Fruit fly (Drosophila melanogaster) whole organism, embryonic: Measurements from ENCODE around the gene RpS14a.

Source experiments
- Abd-B ChIP-seq: fragments of 200-800 bp; sonication (Bioruptor generic); optimal IDR thresholded peaks from 2 replicates; lab custom pipeline; 2018; ENCODE audit warnings: missing biosample characterization, mild to moderate bottlenecking, missing genetic modification characterization, moderate library complexity
- Adf1 ChIP-seq: fragments of 200-800 bp; sonication (Bioruptor generic); IDR thresholded peaks from 2 replicates; pipeline ENCODE4 v1.3.6; 2022; ENCODE audit warnings: missing biosample characterization, missing genetic modification characterization
- Antp ChIP-seq: fragments of 200-800 bp; sonication (Bioruptor generic); optimal IDR thresholded peaks from 3 replicates; lab custom pipeline; 2016; ENCODE audit warnings: missing biosample characterization, missing genetic modification characterization
- Awh ChIP-seq: fragments of 200-800 bp; sonication (Bioruptor generic); IDR thresholded peaks from 2 replicates; pipeline ENCODE4, ENCODE4 v1.3.6; 2022; ENCODE audit warnings: missing biosample characterization, missing genetic modification characterization
- C15 ChIP-seq: fragments of 200-800 bp; sonication (Bioruptor generic); IDR thresholded peaks from 3 replicates; pipeline ENCODE4 v1.3.6; 2022; ENCODE audit warnings: missing biosample characterization, missing genetic modification characterization
- CG10366 ChIP-seq: fragments of 200-800 bp; sonication (Bioruptor generic); IDR thresholded peaks from 2 replicates; pipeline ENCODE4 v1.3.6; 2022; ENCODE audit warnings: missing biosample characterization, missing genetic modification characterization
- CG10431 ChIP-seq: fragments of 200-800 bp; sonication (Bioruptor generic); optimal IDR thresholded peaks from 3 replicates; lab custom pipeline; 2018; ENCODE audit warnings: missing biosample characterization, mild to moderate bottlenecking, missing genetic modification characterization
- CG10565 ChIP-seq: fragments of 200-800 bp; sonication (Bioruptor generic); optimal IDR thresholded peaks from 3 replicates; lab custom pipeline; 2016; ENCODE audit warnings: missing biosample characterization, mild to moderate bottlenecking, missing genetic modification characterization
- CG10959 ChIP-seq: fragments of 200-800 bp; sonication (Bioruptor generic); IDR thresholded peaks from 2 replicates; pipeline ENCODE4 v1.3.6; 2022; ENCODE audit warnings: missing biosample characterization, missing genetic modification characterization
- CG11247 ChIP-seq: fragments of 200-800 bp; sonication (Bioruptor generic); IDR thresholded peaks from 2 replicates; pipeline ENCODE4 v1.3.6; 2022; ENCODE audit warnings: missing biosample characterization, missing genetic modification characterization
- CG12219 ChIP-seq: fragments of 200-800 bp; sonication (Bioruptor generic); optimal IDR thresholded peaks from 3 replicates; lab custom pipeline; 2018; ENCODE audit warnings: missing biosample characterization, mild to moderate bottlenecking, missing genetic modification characterization
- CG12299 ChIP-seq: fragments of 200-800 bp; sonication (Bioruptor generic); optimal IDR thresholded peaks from 2 replicates; lab custom pipeline; 2018; ENCODE audit warnings: missing biosample characterization, mild to moderate bottlenecking, missing genetic modification characterization
- CG14667 ChIP-seq: fragments of 200-800 bp; sonication (Bioruptor generic); IDR thresholded peaks from 2 replicates; pipeline ENCODE4 v1.3.6; 2022; ENCODE audit warnings: missing biosample characterization, missing genetic modification characterization
- CG15011 ChIP-seq: fragments of 200-800 bp; sonication (Bioruptor generic); optimal IDR thresholded peaks from 3 replicates; lab custom pipeline; 2018; ENCODE audit warnings: missing biosample characterization, mild to moderate bottlenecking, missing genetic modification characterization
- CG1603 ChIP-seq: fragments of 200-800 bp; sonication (Bioruptor generic); optimal IDR thresholded peaks from 2 replicates; lab custom pipeline; 2019; ENCODE audit warnings: missing biosample characterization, mild to moderate bottlenecking, missing genetic modification characterization, moderate library complexity
- CG17568 ChIP-seq: fragments of 200-800 bp; sonication (Bioruptor generic); optimal IDR thresholded peaks from 2 replicates; lab custom pipeline; 2018; ENCODE audit warnings: missing biosample characterization, mild to moderate bottlenecking, missing genetic modification characterization, moderate library complexity
- CG33557 ChIP-seq: fragments of 200-800 bp; sonication (Bioruptor generic); optimal IDR thresholded peaks from 2 replicates; lab custom pipeline; 2019; ENCODE audit warnings: missing biosample characterization, mild to moderate bottlenecking, missing genetic modification characterization, moderate library complexity
- CG3995 ChIP-seq: fragments of 200-800 bp; sonication (Bioruptor generic); optimal IDR thresholded peaks from 3 replicates; lab custom pipeline; 2016; ENCODE audit warnings: missing biosample characterization, missing genetic modification characterization
- CG6765 ChIP-seq: fragments of 200-800 bp; sonication (Bioruptor generic); optimal IDR thresholded peaks from 3 replicates; lab custom pipeline; 2017; ENCODE audit warnings: missing biosample characterization, mild to moderate bottlenecking, missing genetic modification characterization
- CG7745 ChIP-seq: fragments of 200-800 bp; sonication (Bioruptor generic); optimal IDR thresholded peaks from 2 replicates; lab custom pipeline; 2018; ENCODE audit warnings: missing biosample characterization, mild to moderate bottlenecking, missing genetic modification characterization, moderate library complexity
- CG9609 ChIP-seq: fragments of 200-800 bp; sonication (Bioruptor generic); optimal IDR thresholded peaks from 3 replicates; lab custom pipeline; 2016; ENCODE audit warnings: missing biosample characterization, missing genetic modification characterization
- D19A ChIP-seq: fragments of 200-800 bp; optimal IDR thresholded peaks from 3 replicates; lab custom pipeline; 2019; ENCODE audit warnings: missing biosample characterization, mild to moderate bottlenecking, missing genetic modification characterization, moderate library complexity
- Deaf1 ChIP-seq: fragments of 200-800 bp; optimal IDR thresholded peaks from 3 replicates; lab custom pipeline; 2019; ENCODE audit warnings: missing biosample characterization, mild to moderate bottlenecking, missing genetic modification characterization, moderate library complexity
- Dll ChIP-seq: fragments of 200-800 bp; sonication (Bioruptor generic); IDR thresholded peaks from 4 replicates; pipeline ENCODE4 v1.3.6; 2022; ENCODE audit warnings: missing biosample characterization, missing genetic modification characterization; ENCODE audit not compliant: partially characterized antibody
- Eip74EF ChIP-seq, 2 experiments: fragments of 200-800 bp in 1 of 2; fragments of >200 bp in 1 of 2; sonication (Bioruptor generic) in 1 of 2; optimal IDR thresholded peaks; 2 replicates each; lab custom pipeline; 2017 to 2019; ENCODE audit warnings: missing biosample characterization in 2 of 2, missing genetic modification characterization in 2 of 2, mild to moderate bottlenecking in 1 of 2, moderate library complexity in 1 of 2
- HLH4C ChIP-seq: fragments of 200-800 bp; sonication (Bioruptor generic); IDR thresholded peaks from 3 replicates; pipeline ENCODE4 v1.3.6; 2022; ENCODE audit warnings: missing biosample characterization, missing genetic modification characterization; ENCODE audit not compliant: partially characterized antibody
- MTF-1 ChIP-seq: fragments of 200-800 bp; sonication (Bioruptor generic); optimal IDR thresholded peaks from 2 replicates; lab custom pipeline; 2018; ENCODE audit warnings: missing biosample characterization, mild to moderate bottlenecking, missing genetic modification characterization, borderline replicate concordance
- NK7.1 ChIP-seq: fragments of 200-800 bp; sonication (Bioruptor generic); optimal IDR thresholded peaks from 3 replicates; lab custom pipeline; 2016; ENCODE audit warnings: missing biosample characterization, missing genetic modification characterization
- Opbp ChIP-seq: fragments of 200-800 bp; sonication (Bioruptor generic); IDR thresholded peaks from 3 replicates; pipeline ENCODE4 v1.3.6; 2022; ENCODE audit warnings: missing biosample characterization, missing genetic modification characterization; ENCODE audit not compliant: partially characterized antibody
- Ravus ChIP-seq: fragments of 200-800 bp; sonication (Bioruptor generic); IDR thresholded peaks from 2 replicates; pipeline ENCODE4 v1.3.6; 2022; ENCODE audit warnings: missing biosample characterization, missing genetic modification characterization
- TFAM ChIP-seq: fragments of 200-800 bp; sonication (Bioruptor generic); optimal IDR thresholded peaks from 2 replicates; lab custom pipeline; 2017; ENCODE audit warnings: missing biosample characterization, missing genetic modification characterization, inconsistent platforms
- al ChIP-seq: fragments of 200-800 bp; sonication (Bioruptor generic); IDR thresholded peaks from 2 replicates; pipeline ENCODE4 v1.3.6; 2022; ENCODE audit warnings: missing biosample characterization, missing genetic modification characterization
- ash1 ChIP-seq: fragments of 200-800 bp; sonication (Bioruptor generic); optimal IDR thresholded peaks from 2 replicates; lab custom pipeline; 2018; ENCODE audit warnings: missing biosample characterization, mild to moderate bottlenecking, missing genetic modification characterization
- corto ChIP-seq: fragments of 200-800 bp; sonication (Bioruptor generic); optimal IDR thresholded peaks from 2 replicates; lab custom pipeline; 2016; ENCODE audit warnings: missing biosample characterization, mild to moderate bottlenecking, missing genetic modification characterization, moderate library complexity
- crol ChIP-seq: fragments of 200-800 bp; sonication (Bioruptor generic); IDR thresholded peaks from 2 replicates; pipeline ENCODE4 v1.3.6; 2022; ENCODE audit warnings: missing biosample characterization, missing genetic modification characterization
- dan ChIP-seq: fragments of 200-800 bp; sonication (Bioruptor generic); IDR thresholded peaks from 2 replicates; pipeline ENCODE4 v1.3.6; 2022; ENCODE audit warnings: missing biosample characterization, missing genetic modification characterization
- ems ChIP-seq: fragments of 200-800 bp; sonication (Bioruptor generic); optimal IDR thresholded peaks from 3 replicates; lab custom pipeline; 2016; ENCODE audit warnings: missing biosample characterization, missing genetic modification characterization
- ftz-f1 ChIP-seq: fragments of 200-800 bp; sonication (Bioruptor generic); optimal IDR thresholded peaks from 2 replicates; lab custom pipeline; 2016; ENCODE audit warnings: missing biosample characterization, missing genetic modification characterization
- h ChIP-seq: fragments of >200 bp; optimal IDR thresholded peaks from 2 replicates; lab custom pipeline; 2017
- her ChIP-seq: fragments of 200-800 bp; sonication (Bioruptor generic); optimal IDR thresholded peaks from 2 replicates; lab custom pipeline; 2016; ENCODE audit warnings: missing biosample characterization, missing genetic modification characterization
- knrl ChIP-seq: fragments of 200-800 bp; sonication (Bioruptor generic); IDR thresholded peaks from 3 replicates; pipeline ENCODE4 v1.3.6; 2022; ENCODE audit warnings: missing biosample characterization, missing genetic modification characterization; ENCODE audit not compliant: partially characterized antibody
- nau ChIP-seq: fragments of 200-800 bp; sonication (Bioruptor generic); optimal IDR thresholded peaks from 3 replicates; lab custom pipeline; 2017; ENCODE audit warnings: missing biosample characterization, mild to moderate bottlenecking, missing genetic modification characterization, missing genetic modification reagents
- nom ChIP-seq: fragments of 200-800 bp; sonication (Bioruptor generic); optimal IDR thresholded peaks from 2 replicates; lab custom pipeline; 2017; ENCODE audit warnings: missing biosample characterization, missing genetic modification characterization, mild to moderate bottlenecking, moderate library complexity, missing genetic modification reagents
- pita ChIP-seq: fragments of 200-800 bp; sonication (Bioruptor generic); optimal IDR thresholded peaks from 2 replicates; lab custom pipeline; 2017; ENCODE audit warnings: missing biosample characterization, mild to moderate bottlenecking, missing genetic modification characterization
- ranshi ChIP-seq: fragments of 200-800 bp; sonication (Bioruptor generic); IDR thresholded peaks from 2 replicates; pipeline ENCODE4 v1.3.6; 2022; ENCODE audit warnings: missing biosample characterization, missing genetic modification characterization
- repo ChIP-seq: fragments of 200-800 bp; sonication (Bioruptor generic); optimal IDR thresholded peaks from 2 replicates; lab custom pipeline; 2016; ENCODE audit warnings: missing biosample characterization, missing genetic modification characterization
- tll ChIP-seq, 2 experiments: fragments of 200-800 bp in 1 of 2; fragments of >200 bp in 1 of 2; sonication (Bioruptor generic) in 1 of 2; optimal IDR thresholded peaks; 2 replicates each; lab custom pipeline; 2017 to 2019; ENCODE audit warnings: missing biosample characterization in 2 of 2, missing genetic modification characterization in 2 of 2, mild to moderate bottlenecking in 1 of 2, moderate library complexity in 1 of 2

Gene RpS14a

DNA sequence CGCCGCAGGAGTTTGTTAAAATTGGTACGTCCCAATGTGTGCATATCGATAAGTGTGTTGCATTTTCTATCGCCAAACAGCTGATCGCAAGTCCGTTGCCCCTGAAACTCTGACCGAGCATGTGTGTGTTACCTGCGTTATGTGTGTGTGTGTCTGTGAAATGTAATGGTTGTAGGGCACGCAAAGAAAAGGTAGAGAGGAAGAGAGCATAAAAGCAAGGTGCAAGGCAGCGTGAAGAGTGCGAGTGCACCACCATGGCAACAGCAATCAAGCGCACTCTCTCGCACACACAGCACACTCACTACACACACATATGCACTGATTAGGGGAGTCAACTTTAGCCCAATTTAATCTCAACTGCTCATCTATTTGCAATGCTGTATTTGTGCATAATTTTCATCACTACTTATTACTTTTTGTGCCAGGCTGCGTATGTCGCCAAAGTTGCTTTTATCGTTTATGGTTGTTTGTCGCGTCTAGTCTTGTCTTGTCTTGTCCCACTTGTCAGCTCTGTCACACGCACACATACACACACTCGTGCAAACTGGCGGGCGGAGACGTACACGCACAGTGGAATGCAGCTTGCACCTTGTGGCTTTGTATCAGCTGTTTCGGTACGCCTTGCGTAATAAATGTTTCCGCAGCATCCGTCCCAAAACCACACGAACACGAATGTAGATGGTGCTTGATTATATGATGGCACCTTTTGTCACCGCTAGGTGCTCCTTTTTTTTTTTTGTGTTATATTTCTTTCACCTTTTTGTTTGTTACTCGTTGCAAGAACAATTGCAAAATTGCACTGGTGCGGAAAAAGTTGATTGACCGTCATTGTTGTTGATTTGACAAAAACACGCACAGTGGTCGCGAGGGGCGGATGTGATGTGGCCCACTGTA, 4.3 kb downstream of the RpS14a start (continued):
- TF ChIP-seq CG10431 (GFP tag; lab: Kevin White, UChicago), result peak; percentile 86
- peak; percentile 61 for TF ChIP-seq dan (GFP tag; lab: Robert Waterston, UW)
- peak; percentile 40 for TF ChIP-seq nom (GFP tag; lab: Kevin White, UChicago)
- TF ChIP-seq ash1, result no peak
- TF ChIP-seq CG10959 (GFP tag; lab: Robert Waterston, UW), result 0 out of 2 replicates have a peak, but pooled peaks have one; percentile 32
- peak; percentile 55 for TF ChIP-seq CG17568
- TF ChIP-seq Adf1 (GFP tag; lab: Robert Waterston, UW), result no peak
- TF ChIP-seq tll (GFP tag; optimal IDR thresholded peaks at IDR 0.05; lab: Kevin White, UChicago), result peak; percentile 63 to 74
- TF ChIP-seq CG3995, result no peak
- peak; percentile 68 for TF ChIP-seq CG14667 (GFP tag; lab: Robert Waterston, UW)
- peak; percentile 27 for TF ChIP-seq Deaf1 (tag; lab: Kevin White, UChicago)
- TF ChIP-seq ems (GFP tag; lab: Kevin White, UChicago), result peak; percentile 74
- no peak for TF ChIP-seq CG6765
- TF ChIP-seq Opbp (GFP tag; lab: Robert Waterston, UW), result 0 out of 3 replicates have a peak, but pooled peaks have one; percentile 6
- peak; percentile 84 for TF ChIP-seq CG33557 (GFP tag; lab: Kevin White, UChicago)
- no peak for TF ChIP-seq corto (GFP tag; lab: Kevin White, UChicago)
- TF ChIP-seq CG10565 (GFP tag; lab: Kevin White, UChicago), result peak; percentile 35
- TF ChIP-seq CG12299 (tag; lab: Kevin White, UChicago), result peak; percentile 35
- no peak; the same call in 2 of the 3 replicates for TF ChIP-seq C15 (GFP tag; lab: Robert Waterston, UW)
- TF ChIP-seq TFAM (GFP tag; lab: Kevin White, UChicago), result peak; percentile 40
- peak; percentile 53 for TF ChIP-seq repo (GFP tag; lab: Kevin White, UChicago)
- TF ChIP-seq D19A (tag; lab: Kevin White, UChicago), result peak; percentile 82
- no peak for TF ChIP-seq knrl (GFP tag; lab: Robert Waterston, UW)
- peak; percentile 18 for TF ChIP-seq CG1603 (tag; lab: Kevin White, UChicago)
- 0 out of 4 replicates have a peak, but pooled peaks have one; percentile 30 for TF ChIP-seq Dll (GFP tag; lab: Robert Waterston, UW)
- TF ChIP-seq Antp (GFP tag; lab: Kevin White, UChicago), result peak; percentile 79
- peak; percentile 47 for TF ChIP-seq CG15011 (GFP tag; lab: Kevin White, UChicago)
- no peak for TF ChIP-seq Ravus
- TF ChIP-seq her, result peak; percentile 53
- peak in 1 of 2 experiments; percentile 75 for TF ChIP-seq Eip74EF (GFP tag; optimal IDR thresholded peaks at IDR 0.05; lab: Kevin White, UChicago)
- TF ChIP-seq CG7745 (tag; lab: Kevin White, UChicago), result no peak
- no peak for TF ChIP-seq ftz-f1
- no peak for TF ChIP-seq h (lab: Kevin White, UChicago)
- peak; percentile 67 for TF ChIP-seq CG12219 (GFP tag; lab: Kevin White, UChicago)
- TF ChIP-seq CG11247, result no peak
- TF ChIP-seq pita, result no peak
- no peak; the same call in 1 of the 2 replicates for TF ChIP-seq ranshi (GFP tag; lab: Robert Waterston, UW)
- TF ChIP-seq HLH4C (GFP tag; lab: Robert Waterston, UW), result no peak
- no peak for TF ChIP-seq MTF-1 (GFP tag; lab: Kevin White, UChicago)
- TF ChIP-seq al (GFP tag; lab: Robert Waterston, UW), result no peak
- TF ChIP-seq Awh (GFP tag; lab: Robert Waterston, UW), result peak; percentile 70; the same call in 1 of the 2 replicates
- peak; percentile 61 for TF ChIP-seq NK7.1 (GFP tag; lab: Kevin White, UChicago)
- TF ChIP-seq Abd-B, result peak; percentile 78
- peak; percentile 88 for TF ChIP-seq CG9609
- peak; percentile 65; the same call in 1 of the 2 replicates for TF ChIP-seq CG10366
- TF ChIP-seq nau (GFP tag; lab: Kevin White, UChicago), result peak; percentile 77
- peak; percentile 74 for TF ChIP-seq crol (GFP tag; lab: Robert Waterston, UW)
